Fruit fly (Drosophila melanogaster): ENCODE measurements around the gene CG1074.

The CG1074 gene

dm6 chr3R:4397403-4398079 is 36.2 kb upstream of the CG1074 start, which contains the start of gene CG9855:
Gene CG9855, minus strand, starts transcription at chr3R:4397875.
- TF ChIP-seq CG1620 (GFP tag; optimal IDR thresholded peaks at IDR 0.05) (no peak), bab1 (GFP tag; optimal IDR thresholded peaks at IDR 0.05) (peak; percentile 66), kay (GFP tag; ENCODE audit: borderline replicate concordance) (no peak)

dm6 chr3R:4399810-4400496 is 33.8 kb upstream of the CG1074 start:
- TF ChIP-seq pad (GFP tag; optimal IDR thresholded peaks at IDR 0.05) (no peak), Hr96 (GFP tag; optimal IDR thresholded peaks at IDR 0.05) (no peak), CG33017 (tag; optimal IDR thresholded peaks at IDR 0.05) (no peak), CG11617 (GFP tag; optimal IDR thresholded peaks at IDR 0.05) (peak; percentile 18), toe (GFP tag; optimal IDR thresholded peaks at IDR 0.05) (peak; percentile 46)

DNA sequence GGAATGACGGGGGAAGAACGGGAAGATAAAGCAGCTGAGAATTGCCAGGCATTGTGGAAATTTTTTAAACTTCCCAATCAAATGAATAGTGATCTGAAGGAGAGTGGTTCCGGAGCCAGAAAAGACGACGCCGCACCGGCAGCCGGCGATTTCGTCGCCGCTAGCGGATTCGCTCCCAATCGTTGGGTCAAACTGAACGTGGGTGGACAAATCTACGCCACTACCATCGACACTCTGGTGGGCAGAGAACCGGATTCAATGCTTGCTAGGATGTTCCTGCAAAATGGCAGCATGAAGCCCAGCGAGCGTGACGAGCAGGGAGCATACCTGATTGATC is 33.3 kb upstream of the CG1074 start, which contains the start of gene CG14647:
TSS of gene CG14647 (plus strand) at position 14 of the 337 bp plus-strand sequence.
- no peak for TF ChIP-seq CG5204 (GFP tag; optimal IDR thresholded peaks at IDR 0.05)
- TF ChIP-seq CG7045 (GFP tag; optimal IDR thresholded peaks at IDR 0.05), result no peak
- TF ChIP-seq tj (GFP tag; optimal IDR thresholded peaks at IDR 0.05), result no peak
- no peak for TF ChIP-seq CG12768 (GFP tag; optimal IDR thresholded peaks at IDR 0.05)
- no peak for TF ChIP-seq CG1620 (GFP tag; optimal IDR thresholded peaks at IDR 0.05)
- no peak for TF ChIP-seq Crg-1 (GFP tag; optimal IDR thresholded peaks at IDR 0.05)
- no peak for TF ChIP-seq Mnt (GFP tag; optimal IDR thresholded peaks at IDR 0.05)
- no peak for TF ChIP-seq CG14711 (tag; optimal IDR thresholded peaks at IDR 0.05)
- TF ChIP-seq pad (GFP tag; optimal IDR thresholded peaks at IDR 0.05), result no peak
- TF ChIP-seq ovo (GFP tag; optimal IDR thresholded peaks at IDR 0.05), result no peak
- no peak for TF ChIP-seq cnc (optimal IDR thresholded peaks at IDR 0.05)
- no peak for TF ChIP-seq Hr96 (GFP tag; optimal IDR thresholded peaks at IDR 0.05)
- TF ChIP-seq cic (GFP tag; optimal IDR thresholded peaks at IDR 0.05), result no peak
- no peak for TF ChIP-seq CG33017 (tag; optimal IDR thresholded peaks at IDR 0.05)
- no peak for TF ChIP-seq bab1 (GFP tag; optimal IDR thresholded peaks at IDR 0.05)
- TF ChIP-seq toe (GFP tag; optimal IDR thresholded peaks at IDR 0.05), result no peak

DNA sequence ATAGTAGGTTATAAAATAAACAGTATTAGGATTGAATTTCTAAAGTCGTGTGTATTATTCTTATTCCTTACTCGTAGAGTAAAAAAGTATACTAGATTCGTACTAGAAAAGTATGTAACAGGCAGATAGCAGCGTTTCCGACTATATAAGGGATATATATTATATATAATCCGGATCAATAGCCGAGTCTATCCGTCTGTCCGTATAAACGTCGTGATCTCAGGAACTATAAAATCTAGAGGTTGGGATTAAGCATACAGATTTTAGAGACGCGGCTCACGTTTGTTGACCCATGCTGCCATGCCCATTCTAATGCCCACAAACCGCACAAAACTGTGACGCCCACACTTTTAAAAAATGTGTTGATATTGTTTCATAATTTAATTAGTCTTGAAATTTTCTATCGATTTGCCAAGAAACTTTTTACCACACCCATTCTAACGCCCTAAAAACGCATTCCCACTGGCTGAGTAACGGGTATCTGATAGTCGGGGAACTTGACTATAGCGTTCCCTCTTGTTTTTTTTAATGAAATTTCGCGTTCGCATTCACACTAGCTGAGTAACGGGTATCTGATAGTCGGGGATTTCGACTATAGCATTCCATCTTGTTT is 31.7 kb upstream of the CG1074 start, which contains the start of gene CG9853:
TSS of gene CG9853 (minus strand) at position 51 of the 613 bp plus-strand sequence.
- no peak for TF ChIP-seq CG7045 (GFP tag; optimal IDR thresholded peaks at IDR 0.05)
- TF ChIP-seq Clk (GFP tag; optimal IDR thresholded peaks at IDR 0.05), result no peak
- no peak for TF ChIP-seq CG12768 (GFP tag; optimal IDR thresholded peaks at IDR 0.05)
- no peak for TF ChIP-seq bab1 (GFP tag; optimal IDR thresholded peaks at IDR 0.05)
- TF ChIP-seq Crg-1 (GFP tag; optimal IDR thresholded peaks at IDR 0.05), result no peak
- TF ChIP-seq tj (GFP tag; optimal IDR thresholded peaks at IDR 0.05), result no peak
- TF ChIP-seq CG14711 (tag; optimal IDR thresholded peaks at IDR 0.05), result no peak
- no peak for TF ChIP-seq Mnt (GFP tag; optimal IDR thresholded peaks at IDR 0.05)
- TF ChIP-seq CG5204 (GFP tag; optimal IDR thresholded peaks at IDR 0.05), result no peak
- TF ChIP-seq CG33017 (tag; optimal IDR thresholded peaks at IDR 0.05), result no peak
- no peak for TF ChIP-seq cic (GFP tag; optimal IDR thresholded peaks at IDR 0.05)
- no peak for TF ChIP-seq ovo (GFP tag; optimal IDR thresholded peaks at IDR 0.05)
- TF ChIP-seq pad (GFP tag; optimal IDR thresholded peaks at IDR 0.05), result no peak
- no peak for TF ChIP-seq kay (GFP tag; ENCODE audit: borderline replicate concordance)
- TF ChIP-seq Hr96 (GFP tag; optimal IDR thresholded peaks at IDR 0.05), result no peak
- no peak for TF ChIP-seq cnc (optimal IDR thresholded peaks at IDR 0.05)
- no peak for TF ChIP-seq CG1620 (GFP tag; optimal IDR thresholded peaks at IDR 0.05)

- TF ChIP-seq pad (GFP tag; optimal IDR thresholded peaks at IDR 0.05) (peak; percentile 15), tj (GFP tag; optimal IDR thresholded peaks at IDR 0.05) (no peak), CG33017 (tag; optimal IDR thresholded peaks at IDR 0.05) (no peak), CG7045 (GFP tag; optimal IDR thresholded peaks at IDR 0.05) (no peak), CG14711 (tag; optimal IDR thresholded peaks at IDR 0.05) (peak; percentile 78), cnc (optimal IDR thresholded peaks at IDR 0.05) (no peak), CG1620 (GFP tag; optimal IDR thresholded peaks at IDR 0.05) (no peak), CG5204 (GFP tag; optimal IDR thresholded peaks at IDR 0.05) (no peak), CG12768 (GFP tag; optimal IDR thresholded peaks at IDR 0.05) (no peak), CG7101 (tag; optimal IDR thresholded peaks at IDR 0.05) (peak; percentile 52), kay (GFP tag; ENCODE audit: borderline replicate concordance) (no peak), cic (GFP tag; optimal IDR thresholded peaks at IDR 0.05) (peak; percentile 28), Clk (GFP tag; optimal IDR thresholded peaks at IDR 0.05) (no peak), Hr96 (GFP tag; optimal IDR thresholded peaks at IDR 0.05) (no peak), bab1 (GFP tag; optimal IDR thresholded peaks at IDR 0.05) (peak; percentile 35), CG11617 (GFP tag; optimal IDR thresholded peaks at IDR 0.05) (peak; percentile 16), ovo (GFP tag; optimal IDR thresholded peaks at IDR 0.05) (peak; percentile 28), toe (GFP tag; optimal IDR thresholded peaks at IDR 0.05) (peak; percentile 55), Crg-1 (GFP tag; optimal IDR thresholded peaks at IDR 0.05) (no peak), Mnt (GFP tag; optimal IDR thresholded peaks at IDR 0.05) (peak; percentile 79)
These were observed 30.7 kb upstream of the CG1074 start, which contains the start of gene lost for dm6 chr3R:4402884-4403705. Gene lost, plus strand, starts transcription at chr3R:4403076.
